Worm (Caenorhabditis elegans) whole organism, L4/young adult: ENCODE data around the gene egl-26.

ENCODE experiments used
- W03F9.2 ChIP-seq: fragments of 150-350 bp; optimal IDR thresholded peaks from 2 replicates; lab custom pipeline; 2014; ENCODE audit warnings: missing biosample characterization, missing genetic modification characterization
- him-1 ChIP-seq: sonication (generic microtip); optimal IDR thresholded peaks from 2 replicates; lab custom pipeline; 2016; ENCODE audit warnings: missing genotype, missing genetic modification reagents, missing genetic modification characterization, missing compliant biosample characterization

ce11 chrII:105889-106288, 36.4 kb downstream of the egl-26 start, which contains the start of gene txt-1:
- TF ChIP-seq W03F9.2 (tag; lab: Kevin White, UChicago) (no peak), him-1 (tag; lab: Kevin White, UChicago) (no peak)
